ENCODE assay signal across 5 worm cellular contexts in genomic region chrIV:7467170-7467569, ce11.
TF ChIP-seq lines count a peak whose summit lies in the region.

No protein-coding gene starts in this region.

TF ChIP-seq in whole organism, L1 larva, 84 proteins besides CTCF, POLR2A, EP300 and RAD21:
- peak; percentile 46 for TF ChIP-seq elt-2 (tag; optimal IDR thresholded peaks at IDR 0.05; lab: Kevin White, UChicago)
- no peak for TF ChIP-seq lin-15B (tag; optimal IDR thresholded peaks at IDR 0.05; lab: Kevin White, UChicago)
- peak; percentile 55 for TF ChIP-seq jun-1 (tag; optimal IDR thresholded peaks at IDR 0.05; lab: Kevin White, UChicago)
- no peak for TF ChIP-seq isw-1 (GFP tag; IDR thresholded peaks at IDR 0.05; lab: Robert Waterston, UW)
- no peak for TF ChIP-seq pqm-1 (tag; optimal IDR thresholded peaks at IDR 0.05; lab: Kevin White, UChicago)
- no peak for TF ChIP-seq swsn-7 (tag; optimal IDR thresholded peaks at IDR 0.05; lab: Kevin White, UChicago)
- no peak for TF ChIP-seq efl-1 (optimal IDR thresholded peaks at IDR 0.05; lab: Kevin White, UChicago)
- TF ChIP-seq efl-1 (GFP tag; optimal IDR thresholded peaks at IDR 0.05 in 1 of 2; lab: Kevin White, UChicago) = peak in 1 of 2 experiments; percentile 33
- no peak for TF ChIP-seq xbp-1 (tag; optimal IDR thresholded peaks at IDR 0.05; lab: Kevin White, UChicago)
- TF ChIP-seq hlh-4 (tag; optimal IDR thresholded peaks at IDR 0.05; lab: Kevin White, UChicago) = no peak
- no peak for TF ChIP-seq ceh-63 (GFP tag; optimal IDR thresholded peaks at IDR 0.05; lab: Kevin White, UChicago)

TF ChIP-seq in whole organism, L2 larva, 48 proteins besides CTCF, POLR2A, EP300 and RAD21:
- TF ChIP-seq fos-1 (tag; optimal IDR thresholded peaks at IDR 0.05; lab: Kevin White, UChicago) (peak; percentile 12), nhr-11 (tag; optimal IDR thresholded peaks at IDR 0.05; lab: Kevin White, UChicago) (no peak)

TF ChIP-seq in whole organism, L3 larva, 47 proteins besides CTCF, POLR2A, EP300 and RAD21:
- TF ChIP-seq unc-62 (GFP tag; optimal IDR thresholded peaks at IDR 0.05; lab: Kevin White, UChicago) (no peak), aly-2 (tag; optimal IDR thresholded peaks at IDR 0.05; lab: Kevin White, UChicago) (no peak), ZK546.5 (tag; optimal IDR thresholded peaks at IDR 0.05; lab: Kevin White, UChicago) (no peak), elt-2 (tag; optimal IDR thresholded peaks at IDR 0.05; lab: Kevin White, UChicago) (peak; percentile 62), fkh-2 (tag; optimal IDR thresholded peaks at IDR 0.05; lab: Kevin White, UChicago) (no peak), fkh-10 (GFP tag; optimal IDR thresholded peaks at IDR 0.05; lab: Kevin White, UChicago) (no peak), nhr-28 (tag; optimal IDR thresholded peaks at IDR 0.05; lab: Kevin White, UChicago) (no peak), R02D3.7 (tag; optimal IDR thresholded peaks at IDR 0.05; lab: Kevin White, UChicago) (no peak), ama-1 (optimal IDR thresholded peaks at IDR 0.05; lab: Kevin White, UChicago) (no peak), ceh-28 (tag; optimal IDR thresholded peaks at IDR 0.05; lab: Kevin White, UChicago) (no peak), nfya-1 (tag; optimal IDR thresholded peaks at IDR 0.05; lab: Kevin White, UChicago; ENCODE audit: insufficient read depth) (no peak), hmg-11 (tag; optimal IDR thresholded peaks at IDR 0.05; lab: Kevin White, UChicago) (no peak), elt-3 (tag; optimal IDR thresholded peaks at IDR 0.05; lab: Kevin White, UChicago) (no peak), pqm-1 (tag; optimal IDR thresholded peaks at IDR 0.05; lab: Kevin White, UChicago) (peak; percentile 36), zag-1 (tag; optimal IDR thresholded peaks at IDR 0.05; lab: Kevin White, UChicago) (no peak), egl-5 (tag; optimal IDR thresholded peaks at IDR 0.05; lab: Kevin White, UChicago) (no peak)

TF ChIP-seq in whole organism, L4 larva, 104 proteins besides CTCF, POLR2A, EP300 and RAD21:
- TF ChIP-seq pqm-1 (tag; optimal IDR thresholded peaks at IDR 0.05; lab: Kevin White, UChicago) = peak; percentile 48
- 0 out of 2 replicates have a peak, but pooled peaks have one; percentile 15 for TF ChIP-seq tra-1 (GFP tag; IDR thresholded peaks at IDR 0.05; lab: Robert Waterston, UW)
- TF ChIP-seq lin-39 (tag; optimal IDR thresholded peaks at IDR 0.05; lab: Kevin White, UChicago) = no peak

TF ChIP-seq in whole organism, young adult, 124 proteins besides CTCF, POLR2A, EP300 and RAD21:
- TF ChIP-seq nhr-80 (tag; optimal IDR thresholded peaks at IDR 0.05; lab: Kevin White, UChicago) (peak; percentile 55), cebp-2 (GFP tag; IDR thresholded peaks at IDR 0.05; lab: Robert Waterston, UW) (no peak)
TF ChIP-seq in whole organism, young adult: peak in this region for 1.
